Worm (Caenorhabditis elegans): ENCODE results near the gene Y32B12B.4.
A peak's percentile ranks its signal among the peaks of the same experiment; 100 is the strongest.
"Not testable (repeated sequence)": the region's sequence is repeated elsewhere in the genome, so short reads cannot be mapped to it uniquely, and the experiment has no call there.

Y32B12B.4 gene

DNA sequence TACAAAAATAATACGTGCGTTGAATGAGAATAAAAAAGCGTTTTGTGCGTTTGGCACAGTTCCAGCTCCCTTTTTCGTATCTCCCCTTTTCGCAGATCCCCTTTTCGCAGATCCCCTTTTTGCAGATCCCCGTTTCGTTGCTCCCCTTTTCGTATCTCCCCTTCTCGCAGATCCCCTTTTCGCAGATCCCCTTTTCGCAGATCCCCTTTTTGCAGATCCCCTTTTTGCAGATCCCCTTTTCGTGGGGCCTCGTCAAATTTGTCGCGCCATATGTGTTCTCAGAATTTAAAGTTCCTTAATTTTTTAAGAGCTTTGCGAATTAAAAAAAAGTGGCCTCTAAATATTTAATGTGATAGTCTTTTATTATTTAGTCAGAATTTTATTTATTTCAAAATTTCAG lies at the start of gene Y32B12B.4:
Gene Y32B12B.4, plus strand, starts transcription at position 399 of the 400 bp plus-strand sequence.
- TF ChIP-seq ceh-13 (GFP tag; optimal IDR thresholded peaks at IDR 0.05) (peak; percentile 41), tra-4 (tag; optimal IDR thresholded peaks at IDR 0.05) (no peak), hnd-1 (tag; optimal IDR thresholded peaks at IDR 0.05) (peak; percentile 13), ets-7 (tag; optimal IDR thresholded peaks at IDR 0.05) (peak; percentile 2), tbx-11 (GFP tag; IDR thresholded peaks at IDR 0.05) (peak; percentile 74), hmg-4 (GFP tag; optimal IDR thresholded peaks at IDR 0.05) (peak; percentile 49), tbx-37 (GFP tag; conservative IDR thresholded peaks at IDR 0.05) (peak; percentile 79), pes-1 (GFP tag; IDR thresholded peaks at IDR 0.05) (peak; percentile 92), ama-1 (optimal IDR thresholded peaks at IDR 0.05) (no peak), F13C5.2 (tag; optimal IDR thresholded peaks at IDR 0.05) (no peak), ceh-36 (tag; optimal IDR thresholded peaks at IDR 0.05) (no peak), sea-1 (GFP tag; conservative IDR thresholded peaks at IDR 0.05) (peak; percentile 54; the same call in 1 of the 2 replicates), aly-1 (tag; optimal IDR thresholded peaks at IDR 0.05) (peak; percentile 16), flt-1 (GFP tag; IDR thresholded peaks at IDR 0.05) (no peak), scrt-1 (GFP tag; IDR thresholded peaks at IDR 0.05) (peak; percentile 82), hmbx-1 (tag; optimal IDR thresholded peaks at IDR 0.05) (no peak), B0310.2 (tag; optimal IDR thresholded peaks at IDR 0.05) (peak; percentile 5)

DNA sequence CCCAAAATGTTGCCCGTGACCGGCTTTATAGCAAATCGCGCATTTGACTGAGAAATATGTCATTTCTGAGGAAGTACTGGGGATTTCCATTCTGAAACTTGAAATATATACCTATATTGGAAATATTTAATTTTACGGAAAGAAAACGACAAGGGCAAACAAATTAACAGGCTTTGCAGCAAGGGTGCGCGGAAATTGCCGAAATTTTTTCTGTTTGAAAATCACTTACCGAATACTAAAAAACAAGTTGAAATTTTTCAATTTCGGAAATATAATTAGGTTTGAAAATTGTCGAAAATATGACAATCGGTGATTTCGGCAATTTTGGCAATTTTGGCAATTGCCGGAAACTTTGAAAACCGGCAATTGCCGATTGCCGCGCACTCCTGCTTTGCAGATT lies 47.3 kb upstream of the Y32B12B.4 start, which contains the start of gene nhr-54:
Gene nhr-54, minus strand, starts transcription at position 101 of the 400 bp plus-strand sequence.
- TF ChIP-seq tra-4 (tag; optimal IDR thresholded peaks at IDR 0.05), result no peak
- TF ChIP-seq tbx-11 (GFP tag; IDR thresholded peaks at IDR 0.05), result no peak
- TF ChIP-seq flt-1 (GFP tag; IDR thresholded peaks at IDR 0.05), result no peak
- TF ChIP-seq tbx-37 (GFP tag; conservative IDR thresholded peaks at IDR 0.05), result no peak
- TF ChIP-seq pes-1 (GFP tag; IDR thresholded peaks at IDR 0.05), result no peak
- no peak for TF ChIP-seq F13C5.2 (tag; optimal IDR thresholded peaks at IDR 0.05)
- TF ChIP-seq B0310.2 (tag; optimal IDR thresholded peaks at IDR 0.05), result no peak
- TF ChIP-seq aly-1 (tag; optimal IDR thresholded peaks at IDR 0.05), result no peak
- no peak for TF ChIP-seq ets-7 (tag; optimal IDR thresholded peaks at IDR 0.05)
- no peak for TF ChIP-seq hmg-4 (GFP tag; optimal IDR thresholded peaks at IDR 0.05)

DNA sequence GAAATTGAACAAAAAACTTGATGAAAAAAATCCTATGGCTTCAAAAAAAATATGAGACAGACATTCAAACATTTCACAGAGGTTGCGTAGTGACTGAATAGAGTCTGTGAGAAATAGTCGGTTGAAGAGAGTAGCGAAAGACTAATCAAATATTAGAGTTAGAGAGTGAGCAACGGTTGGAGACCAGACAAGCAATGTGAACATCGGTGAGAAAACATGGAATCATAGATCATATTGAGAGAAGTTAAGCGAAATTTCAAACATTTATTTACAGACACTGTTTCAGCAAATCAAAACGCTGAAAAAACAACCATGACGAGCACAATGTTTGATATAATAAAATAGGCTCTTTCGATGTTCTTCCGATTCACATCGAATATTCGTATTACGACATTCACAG lies 46.5 kb upstream of the Y32B12B.4 start:
- no peak for TF ChIP-seq hmbx-1 (tag; optimal IDR thresholded peaks at IDR 0.05)
- TF ChIP-seq ama-1 (optimal IDR thresholded peaks at IDR 0.05), result no peak
- no peak for TF ChIP-seq ets-7 (tag; optimal IDR thresholded peaks at IDR 0.05)
- TF ChIP-seq scrt-1 (GFP tag; IDR thresholded peaks at IDR 0.05), result no peak
- TF ChIP-seq sea-1 (GFP tag; conservative IDR thresholded peaks at IDR 0.05), result no peak
- no peak for TF ChIP-seq B0310.2 (tag; optimal IDR thresholded peaks at IDR 0.05)
- TF ChIP-seq pes-1 (GFP tag; IDR thresholded peaks at IDR 0.05), result no peak
- TF ChIP-seq hnd-1 (tag; optimal IDR thresholded peaks at IDR 0.05), result no peak
- no peak for TF ChIP-seq flt-1 (GFP tag; IDR thresholded peaks at IDR 0.05)
- TF ChIP-seq aly-1 (tag; optimal IDR thresholded peaks at IDR 0.05), result no peak
- no peak for TF ChIP-seq F13C5.2 (tag; optimal IDR thresholded peaks at IDR 0.05)
- no peak for TF ChIP-seq tbx-37 (GFP tag; conservative IDR thresholded peaks at IDR 0.05)

DNA sequence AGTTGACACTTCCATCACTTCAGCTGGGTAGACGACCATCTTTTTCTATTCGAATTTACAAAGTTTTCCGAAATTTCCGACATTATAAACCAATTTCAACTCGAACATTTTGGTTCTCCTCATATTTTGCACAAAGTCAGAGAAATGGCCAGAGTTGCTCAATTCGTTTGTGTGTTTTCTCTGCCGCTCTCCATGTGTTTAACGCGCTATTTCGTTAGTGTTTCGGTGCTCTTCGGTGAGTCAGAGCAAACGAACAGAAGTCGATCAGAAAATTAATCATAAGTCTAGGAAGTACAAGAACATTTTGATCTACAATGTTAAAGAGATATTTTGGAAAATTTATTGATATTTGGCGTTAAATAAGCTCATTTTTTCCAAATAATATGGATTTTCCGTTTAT lies 44.5 kb upstream of the Y32B12B.4 start, which contains the start of gene srr-3:
Gene srr-3, minus strand, starts transcription at position 101 of the 400 bp plus-strand sequence.
- TF ChIP-seq F13C5.2 (tag; optimal IDR thresholded peaks at IDR 0.05) (no peak), hmbx-1 (tag; optimal IDR thresholded peaks at IDR 0.05) (no peak), pes-1 (GFP tag; IDR thresholded peaks at IDR 0.05) (no peak), flt-1 (GFP tag; IDR thresholded peaks at IDR 0.05) (no peak)

DNA sequence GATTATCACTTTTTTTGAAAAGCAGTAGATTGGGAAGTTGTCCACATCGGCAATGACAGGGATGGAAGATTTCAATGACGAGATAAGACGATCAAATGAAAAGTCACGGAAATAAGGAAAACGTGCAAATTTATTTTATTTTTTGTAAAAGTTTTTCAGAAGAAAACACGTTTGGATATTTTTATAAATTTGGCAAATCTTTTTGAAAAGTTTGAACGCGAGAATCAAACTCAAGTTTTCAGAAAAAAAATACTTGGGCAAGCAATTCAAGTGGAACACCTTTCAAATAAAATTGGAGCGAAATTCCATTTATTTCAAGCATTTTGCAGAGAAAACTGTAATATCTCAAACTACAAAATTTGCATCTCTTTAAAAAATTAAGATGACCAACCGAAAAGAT lies 38.0 kb upstream of the Y32B12B.4 start, which contains the start of gene F36D3.5:
Gene F36D3.5, minus strand, starts transcription at position 101 of the 400 bp plus-strand sequence.
- TF ChIP-seq ama-1 (optimal IDR thresholded peaks at IDR 0.05); sea-1 (GFP tag; conservative IDR thresholded peaks at IDR 0.05); F13C5.2 (tag; optimal IDR thresholded peaks at IDR 0.05): not testable (repeated sequence)

DNA sequence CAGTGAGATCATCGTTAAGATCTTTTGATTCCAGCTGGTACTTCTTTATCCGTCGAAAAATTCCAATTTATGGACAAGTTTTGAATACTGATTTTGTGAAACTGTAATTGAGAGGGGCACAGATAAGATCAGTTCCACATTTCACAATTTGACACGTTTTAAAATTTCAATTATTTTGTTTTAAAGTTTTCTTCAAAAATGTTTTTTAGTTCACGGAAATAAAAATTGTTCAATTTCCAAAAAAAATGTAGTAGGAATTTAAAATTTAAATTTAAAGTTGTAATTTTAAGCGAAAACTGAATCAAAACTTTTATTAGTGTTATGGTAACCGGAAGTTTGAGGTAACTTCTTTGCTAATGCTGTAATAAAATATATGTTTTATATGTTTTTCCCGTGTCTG lies 35.5 kb upstream of the Y32B12B.4 start, which contains the start of gene F36D3.4:
Gene F36D3.4, minus strand, starts transcription at position 101 of the 400 bp plus-strand sequence.
- no peak for TF ChIP-seq tbx-11 (GFP tag; IDR thresholded peaks at IDR 0.05)
- no peak for TF ChIP-seq flt-1 (GFP tag; IDR thresholded peaks at IDR 0.05)

DNA sequence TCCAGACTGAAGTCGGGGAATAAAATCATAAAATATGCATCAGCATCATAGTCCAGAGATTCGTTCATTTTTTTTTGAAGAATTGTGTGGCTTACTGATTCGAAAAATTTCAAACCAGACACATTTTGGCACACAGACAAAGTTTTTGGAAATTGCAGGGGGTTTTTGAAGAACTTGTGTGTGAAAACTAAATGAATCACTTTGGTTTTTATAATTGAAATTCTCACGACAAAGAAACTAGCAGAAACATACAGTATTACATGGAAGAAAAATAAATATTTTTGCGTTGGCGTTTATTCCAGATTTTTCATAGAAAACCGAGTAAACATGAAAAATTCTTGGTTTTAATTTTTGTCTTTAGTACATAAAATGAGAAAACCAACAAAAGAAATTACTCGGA lies 30.9 kb upstream of the Y32B12B.4 start, which contains the start of gene srw-34:
Gene srw-34, minus strand, starts transcription at position 101 of the 400 bp plus-strand sequence.
- TF ChIP-seq flt-1 (GFP tag; IDR thresholded peaks at IDR 0.05) (no peak), ceh-36 (tag; optimal IDR thresholded peaks at IDR 0.05) (no peak), sea-1 (GFP tag; conservative IDR thresholded peaks at IDR 0.05) (no peak), hmg-4 (GFP tag; optimal IDR thresholded peaks at IDR 0.05) (no peak), tra-4 (tag; optimal IDR thresholded peaks at IDR 0.05) (no peak), ama-1 (optimal IDR thresholded peaks at IDR 0.05) (no peak), scrt-1 (GFP tag; IDR thresholded peaks at IDR 0.05) (no peak), ets-7 (tag; optimal IDR thresholded peaks at IDR 0.05) (no peak), hnd-1 (tag; optimal IDR thresholded peaks at IDR 0.05) (no peak), tbx-37 (GFP tag; conservative IDR thresholded peaks at IDR 0.05) (no peak), ceh-13 (GFP tag; optimal IDR thresholded peaks at IDR 0.05) (no peak), B0310.2 (tag; optimal IDR thresholded peaks at IDR 0.05) (no peak), F13C5.2 (tag; optimal IDR thresholded peaks at IDR 0.05) (no peak), hmbx-1 (tag; optimal IDR thresholded peaks at IDR 0.05) (no peak), aly-1 (tag; optimal IDR thresholded peaks at IDR 0.05) (no peak), pes-1 (GFP tag; IDR thresholded peaks at IDR 0.05) (no peak), tbx-11 (GFP tag; IDR thresholded peaks at IDR 0.05) (no peak)

DNA sequence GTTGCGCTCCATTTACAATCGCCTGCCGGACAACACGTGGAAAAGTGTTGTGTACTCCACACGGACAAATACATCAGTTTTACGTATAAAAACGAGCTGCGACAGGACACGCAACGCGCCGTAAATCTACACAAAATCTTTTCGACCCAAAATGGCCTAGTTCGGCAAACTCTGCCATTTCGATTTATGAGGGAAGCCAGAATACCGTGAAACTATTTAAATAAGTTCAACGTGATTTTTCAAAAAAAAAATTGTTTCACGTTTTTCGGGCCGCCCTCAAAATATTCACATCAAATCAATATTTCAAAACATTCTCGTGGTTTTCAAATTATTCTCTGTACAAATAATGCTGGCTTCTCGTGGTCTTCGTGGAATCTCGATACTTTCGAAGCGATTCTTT lies 26.3 kb upstream of the Y32B12B.4 start, which contains the start of gene F36D3.8:
Gene F36D3.8, plus strand, starts transcription at position 301 of the 400 bp plus-strand sequence.
- no peak for TF ChIP-seq F13C5.2 (tag; optimal IDR thresholded peaks at IDR 0.05)
- TF ChIP-seq pes-1 (GFP tag; IDR thresholded peaks at IDR 0.05), result no peak
- TF ChIP-seq ama-1 (optimal IDR thresholded peaks at IDR 0.05), result no peak
- no peak for TF ChIP-seq ets-7 (tag; optimal IDR thresholded peaks at IDR 0.05)
- TF ChIP-seq hmg-4 (GFP tag; optimal IDR thresholded peaks at IDR 0.05), result no peak
- TF ChIP-seq sea-1 (GFP tag; conservative IDR thresholded peaks at IDR 0.05), result no peak
- no peak for TF ChIP-seq ceh-13 (GFP tag; optimal IDR thresholded peaks at IDR 0.05)
- TF ChIP-seq ceh-36 (tag; optimal IDR thresholded peaks at IDR 0.05), result no peak
- TF ChIP-seq aly-1 (tag; optimal IDR thresholded peaks at IDR 0.05), result no peak
- no peak for TF ChIP-seq hnd-1 (tag; optimal IDR thresholded peaks at IDR 0.05)
- no peak for TF ChIP-seq tbx-37 (GFP tag; conservative IDR thresholded peaks at IDR 0.05)
- no peak for TF ChIP-seq B0310.2 (tag; optimal IDR thresholded peaks at IDR 0.05)
- no peak for TF ChIP-seq hmbx-1 (tag; optimal IDR thresholded peaks at IDR 0.05)
- no peak for TF ChIP-seq tbx-11 (GFP tag; IDR thresholded peaks at IDR 0.05)
- no peak for TF ChIP-seq flt-1 (GFP tag; IDR thresholded peaks at IDR 0.05)
- no peak for TF ChIP-seq scrt-1 (GFP tag; IDR thresholded peaks at IDR 0.05)
- no peak for TF ChIP-seq tra-4 (tag; optimal IDR thresholded peaks at IDR 0.05)

Data from whole organism, early embryonic.